Worm (Caenorhabditis elegans) whole organism, young adult: ENCODE data around the gene egl-19.

Source experiments
- K12H6.12 ChIP-seq: fragments of 200-800 bp; sonication (Bioruptor generic); optimal IDR thresholded peaks from 2 replicates; lab custom pipeline; 2018; ENCODE audit warnings: mild to moderate bottlenecking, missing genetic modification characterization, missing compliant biosample characterization
- ama-1 ChIP-seq, 3 experiments: fragments of 150-350 bp in 1 of 3; sonication (generic microtip) in 2 of 3; optimal IDR thresholded peaks; 2 replicates each; lab custom pipeline; 2014 to 2018; ENCODE audit warnings: missing biosample characterization in 2 of 3, missing genetic modification characterization in 2 of 3, missing genetic modification reagents in 2 of 3
- athp-1 ChIP-seq: sonication (generic microtip); optimal IDR thresholded peaks from 2 replicates; lab custom pipeline; 2017; ENCODE audit warnings: mild to moderate bottlenecking, missing genetic modification characterization, missing compliant biosample characterization
- egl-44 ChIP-seq: fragments of 200-800 bp; sonication (Bioruptor generic); IDR thresholded peaks from 2 replicates; pipeline ENCODE4 v1.3.6; 2022; ENCODE audit warnings: missing genetic modification reagents, missing genetic modification characterization, missing compliant biosample characterization
- ets-4 ChIP-seq: fragments of 200-800 bp; sonication (Bioruptor generic); optimal IDR thresholded peaks from 2 replicates; lab custom pipeline; 2018; ENCODE audit warnings: mild to moderate bottlenecking, missing genetic modification characterization, missing compliant biosample characterization
- lin-35 ChIP-seq, 3 experiments: fragments of 150-350 bp in 2 of 3; sonication (generic microtip) in 1 of 3; optimal IDR thresholded peaks; 2 replicates each; lab custom pipeline; 2014 to 2018; ENCODE audit warnings: missing biosample characterization in 3 of 3, missing genetic modification characterization in 3 of 3, missing genetic modification reagents in 3 of 3
- nhr-80 ChIP-seq: sonication (generic microtip); optimal IDR thresholded peaks from 2 replicates; lab custom pipeline; 2016; ENCODE audit warnings: missing genetic modification characterization, missing compliant biosample characterization
- pbrm-1 ChIP-seq: fragments of 200-800 bp; sonication (Bioruptor generic); IDR thresholded peaks from 2 replicates; pipeline ENCODE4 v1.3.6; 2022; ENCODE audit warnings: missing genetic modification reagents, missing genetic modification characterization, missing compliant biosample characterization
- ztf-28 ChIP-seq: fragments of 200-800 bp; sonication (Bioruptor generic); IDR thresholded peaks from 2 replicates; pipeline ENCODE4 v1.3.6; 2022; ENCODE audit warnings: missing genetic modification reagents, missing genetic modification characterization, missing compliant biosample characterization

The egl-19 gene

ce11 chrIV:7460225-7460624 lies 54.8 kb downstream of the egl-19 start, which contains the start of gene F13B6.2 (continued):
- TF ChIP-seq ama-1 (optimal IDR thresholded peaks at IDR 0.05; lab: Kevin White, UChicago) (no peak), ama-1 (GFP tag; optimal IDR thresholded peaks at IDR 0.05; lab: Kevin White, UChicago) (no peak), ztf-28 (GFP tag; lab: Robert Waterston, UW) (no peak), lin-35 (GFP tag; optimal IDR thresholded peaks at IDR 0.05; lab: Kevin White, UChicago) (no peak)

ce11 chrIV:7465857-7466256 lies 60.5 kb downstream of the egl-19 start, which contains the start of gene F13B6.3:
F13B6.3 (minus strand) TSS chrIV:7465957.
- TF ChIP-seq ets-4, result no peak
- TF ChIP-seq K12H6.12, result no peak
- no peak for TF ChIP-seq pbrm-1
- no peak for TF ChIP-seq athp-1 (tag; lab: Kevin White, UChicago)

- TF ChIP-seq egl-44 (no peak), nhr-80 (peak; percentile 55)
Observed at ce11 chrIV:7467170-7467569, 61.8 kb downstream of the egl-19 start.
